Fruit fly (Drosophila melanogaster): ENCODE data around the gene nerfin-2.
A peak's percentile ranks its signal among the peaks of the same experiment; 100 is the strongest.

Gene nerfin-2

dm6 chr3R:10114915-10115534, 44.1 kb downstream of the nerfin-2 start:
- TF ChIP-seq CG12768 (GFP tag; optimal IDR thresholded peaks at IDR 0.05) (peak; percentile 6), Crg-1 (GFP tag; optimal IDR thresholded peaks at IDR 0.05) (peak; percentile 4), kay (GFP tag; ENCODE audit: borderline replicate concordance) (no peak)

dm6 chr3R:10115797-10116196, 44.9 kb downstream of the nerfin-2 start:
- TF ChIP-seq tj (GFP tag; optimal IDR thresholded peaks at IDR 0.05) (peak; percentile 96), CG14711 (tag; optimal IDR thresholded peaks at IDR 0.05) (no peak)

- TF ChIP-seq cnc (optimal IDR thresholded peaks at IDR 0.05) (no peak), CG12768 (GFP tag; optimal IDR thresholded peaks at IDR 0.05) (peak; percentile 70), ovo (GFP tag; optimal IDR thresholded peaks at IDR 0.05) (no peak), kay (GFP tag; ENCODE audit: borderline replicate concordance) (peak; percentile 86), CG33017 (tag; optimal IDR thresholded peaks at IDR 0.05) (no peak), bab1 (GFP tag; optimal IDR thresholded peaks at IDR 0.05) (no peak), Mnt (GFP tag; optimal IDR thresholded peaks at IDR 0.05) (peak; percentile 45), pad (GFP tag; optimal IDR thresholded peaks at IDR 0.05) (peak; percentile 40), Clk (GFP tag; optimal IDR thresholded peaks at IDR 0.05) (no peak), cic (GFP tag; optimal IDR thresholded peaks at IDR 0.05) (peak; percentile 86), Hr96 (GFP tag; optimal IDR thresholded peaks at IDR 0.05) (no peak), CG1620 (GFP tag; optimal IDR thresholded peaks at IDR 0.05) (no peak), tj (GFP tag; optimal IDR thresholded peaks at IDR 0.05) (no peak), CG7101 (tag; optimal IDR thresholded peaks at IDR 0.05) (peak; percentile 3), CG5204 (GFP tag; optimal IDR thresholded peaks at IDR 0.05) (no peak), toe (GFP tag; optimal IDR thresholded peaks at IDR 0.05) (no peak), CG14711 (tag; optimal IDR thresholded peaks at IDR 0.05) (no peak), CG7045 (GFP tag; optimal IDR thresholded peaks at IDR 0.05) (peak; percentile 31), CG11617 (GFP tag; optimal IDR thresholded peaks at IDR 0.05) (no peak), Crg-1 (GFP tag; optimal IDR thresholded peaks at IDR 0.05) (no peak)
Observed at dm6 chr3R:10119592-10119991, 48.7 kb downstream of the nerfin-2 start.

dm6 chr3R:10121266-10121904, 50.5 kb downstream of the nerfin-2 start, which contains the start of the genes gammaSnap2 and ATPsynepsilonL:
TSS of gene gammaSnap2 (minus strand) at chr3R:10121400.
TSS of gene ATPsynepsilonL (plus strand) at chr3R:10121773.
- TF ChIP-seq toe (GFP tag; optimal IDR thresholded peaks at IDR 0.05) = no peak
- TF ChIP-seq Crg-1 (GFP tag; optimal IDR thresholded peaks at IDR 0.05) = no peak
- TF ChIP-seq ovo (GFP tag; optimal IDR thresholded peaks at IDR 0.05) = no peak
- no peak for TF ChIP-seq CG7045 (GFP tag; optimal IDR thresholded peaks at IDR 0.05)
- TF ChIP-seq tj (GFP tag; optimal IDR thresholded peaks at IDR 0.05) = no peak
- TF ChIP-seq CG7101 (tag; optimal IDR thresholded peaks at IDR 0.05) = no peak
- no peak for TF ChIP-seq Clk (GFP tag; optimal IDR thresholded peaks at IDR 0.05)
- no peak for TF ChIP-seq cic (GFP tag; optimal IDR thresholded peaks at IDR 0.05)
- TF ChIP-seq pad (GFP tag; optimal IDR thresholded peaks at IDR 0.05) = no peak
- TF ChIP-seq CG12768 (GFP tag; optimal IDR thresholded peaks at IDR 0.05) = no peak
- TF ChIP-seq Hr96 (GFP tag; optimal IDR thresholded peaks at IDR 0.05) = no peak
- TF ChIP-seq CG5204 (GFP tag; optimal IDR thresholded peaks at IDR 0.05) = no peak
- TF ChIP-seq CG1620 (GFP tag; optimal IDR thresholded peaks at IDR 0.05) = no peak
- no peak for TF ChIP-seq CG11617 (GFP tag; optimal IDR thresholded peaks at IDR 0.05)
- no peak for TF ChIP-seq CG33017 (tag; optimal IDR thresholded peaks at IDR 0.05)

Measured in whole organism, adult.